Fruit fly (Drosophila melanogaster): ENCODE data around the gene CG15601.

CG15601 gene

dm6 chrX:15760447-15761297 lies 50.2 kb downstream of the CG15601 start, which contains the start of the genes Graf and mRpL3 (continued):
- no peak for TF ChIP-seq HLH54F (GFP tag; optimal IDR thresholded peaks at IDR 0.05)
- TF ChIP-seq Stat92E (GFP tag; optimal IDR thresholded peaks at IDR 0.05): no peak
- no peak for TF ChIP-seq tap (tag; optimal IDR thresholded peaks at IDR 0.05)
- TF ChIP-seq Hr51 (GFP tag; optimal IDR thresholded peaks at IDR 0.05): no peak
- TF ChIP-seq CG10462 (GFP tag; optimal IDR thresholded peaks at IDR 0.05): no peak
- TF ChIP-seq run (tag; optimal IDR thresholded peaks at IDR 0.05): no peak
- no peak for TF ChIP-seq HmgD (GFP tag; optimal IDR thresholded peaks at IDR 0.05)
- TF ChIP-seq CG1647 (GFP tag; optimal IDR thresholded peaks at IDR 0.05): no peak
- no peak for TF ChIP-seq Tbp (GFP tag; optimal IDR thresholded peaks at IDR 0.05)
- no peak; the same call in 1 of the 2 replicates for TF ChIP-seq CG9932 (GFP tag; IDR thresholded peaks at IDR 0.05)
- TF ChIP-seq CG17359 (tag; optimal IDR thresholded peaks at IDR 0.05): peak; percentile 67
- no peak for TF ChIP-seq lilli (GFP tag; optimal IDR thresholded peaks at IDR 0.05)
- TF ChIP-seq Bteb2 (GFP tag; optimal IDR thresholded peaks at IDR 0.05): no peak
- no peak for TF ChIP-seq CG11398 (GFP tag; optimal IDR thresholded peaks at IDR 0.05)
- no peak for TF ChIP-seq onecut (GFP tag; IDR thresholded peaks at IDR 0.05)
- no peak for TF ChIP-seq CG17912 (GFP tag; optimal IDR thresholded peaks at IDR 0.05)
- no peak for TF ChIP-seq CG1233 (GFP tag; optimal IDR thresholded peaks at IDR 0.05)
- TF ChIP-seq sqz (GFP tag; optimal IDR thresholded peaks at IDR 0.05): peak; percentile 52
- TF ChIP-seq gcm (GFP tag; optimal IDR thresholded peaks at IDR 0.05): no peak
- no peak for TF ChIP-seq CG14667 (GFP tag; IDR thresholded peaks at IDR 0.05)
- no peak for TF ChIP-seq ewg (GFP tag; optimal IDR thresholded peaks at IDR 0.05)
- TF ChIP-seq Meics (GFP tag; optimal IDR thresholded peaks at IDR 0.05): no peak
- TF ChIP-seq CG33213 (GFP tag; optimal IDR thresholded peaks at IDR 0.05): no peak
- TF ChIP-seq kah (GFP tag; optimal IDR thresholded peaks at IDR 0.05): peak; percentile 96
- no peak for TF ChIP-seq tio (GFP tag; optimal IDR thresholded peaks at IDR 0.05)
- no peak for TF ChIP-seq crol (GFP tag; IDR thresholded peaks at IDR 0.05)
- TF ChIP-seq CG7839 (tag; optimal IDR thresholded peaks at IDR 0.05): no peak
- no peak for TF ChIP-seq CG15073 (GFP tag; optimal IDR thresholded peaks at IDR 0.05)
- TF ChIP-seq CG32772 (GFP tag; IDR thresholded peaks at IDR 0.05): no peak
- no peak for TF ChIP-seq bcd (GFP tag; optimal IDR thresholded peaks at IDR 0.05)
- TF ChIP-seq Oli (tag; optimal IDR thresholded peaks at IDR 0.05): no peak
- TF ChIP-seq Poxn (GFP tag; IDR thresholded peaks at IDR 0.05): no peak
- TF ChIP-seq eve (GFP tag; optimal IDR thresholded peaks at IDR 0.05): no peak
- TF ChIP-seq danr (GFP tag; IDR thresholded peaks at IDR 0.05): no peak
- peak; percentile 16 for TF ChIP-seq stwl (tag; optimal IDR thresholded peaks at IDR 0.05)
- no peak for TF ChIP-seq grau (tag; optimal IDR thresholded peaks at IDR 0.05)
- TF ChIP-seq CG10543 (GFP tag; optimal IDR thresholded peaks at IDR 0.05): no peak
- TF ChIP-seq CG5180 (GFP tag; optimal IDR thresholded peaks at IDR 0.05): no peak
- TF ChIP-seq repo (GFP tag; optimal IDR thresholded peaks at IDR 0.05): no peak
- TF ChIP-seq gro (GFP tag; optimal IDR thresholded peaks at IDR 0.05): no peak
- TF ChIP-seq D19A (tag; optimal IDR thresholded peaks at IDR 0.05): no peak
- TF ChIP-seq ap (GFP tag; IDR thresholded peaks at IDR 0.05): no peak
- TF ChIP-seq org-1 (GFP tag; optimal IDR thresholded peaks at IDR 0.05): no peak
- TF ChIP-seq cwo (GFP tag; optimal IDR thresholded peaks at IDR 0.05): no peak
- 0 out of 3 replicates have a peak, but pooled peaks have one; percentile 22 for TF ChIP-seq CG11695 (GFP tag; IDR thresholded peaks at IDR 0.05)
- no peak for TF ChIP-seq Awh (GFP tag; IDR thresholded peaks at IDR 0.05)
- TF ChIP-seq Sry-δ (GFP tag; optimal IDR thresholded peaks at IDR 0.05): peak; percentile 68
- TF ChIP-seq Opbp (GFP tag; IDR thresholded peaks at IDR 0.05; ENCODE audit: partially characterized antibody): peak; percentile 94
- TF ChIP-seq tin (GFP tag; optimal IDR thresholded peaks at IDR 0.05): no peak
- TF ChIP-seq Side (GFP tag; optimal IDR thresholded peaks at IDR 0.05): no peak

Data from whole organism, embryonic.